Fruit fly (Drosophila melanogaster) whole organism, embryonic: ENCODE measurements around the gene PIG-T.

Experiments
- BtbVII ChIP-seq: fragments of 200-800 bp; sonication (Bioruptor generic); optimal IDR thresholded peaks from 3 replicates; lab custom pipeline; 2017; ENCODE audit warnings: missing biosample characterization, mild to moderate bottlenecking, missing genetic modification characterization
- CG1024 ChIP-seq: fragments of 200-800 bp; sonication (Bioruptor generic); IDR thresholded peaks from 2 replicates; pipeline ENCODE4 v1.3.6; 2022; ENCODE audit warnings: missing biosample characterization, missing genetic modification characterization
- CG10431 ChIP-seq: fragments of 200-800 bp; sonication (Bioruptor generic); optimal IDR thresholded peaks from 3 replicates; lab custom pipeline; 2018; ENCODE audit warnings: missing biosample characterization, mild to moderate bottlenecking, missing genetic modification characterization
- CG11456 ChIP-seq: fragments of 200-800 bp; sonication (Bioruptor generic); IDR thresholded peaks from 3 replicates; pipeline ENCODE4 v1.3.6; 2022; ENCODE audit warnings: missing biosample characterization, missing genetic modification characterization
- CG11504 ChIP-seq: fragments of 200-800 bp; sonication (Bioruptor generic); optimal IDR thresholded peaks from 3 replicates; lab custom pipeline; 2019; ENCODE audit warnings: missing biosample characterization, mild to moderate bottlenecking, missing genetic modification characterization, moderate library complexity
- CG13287 ChIP-seq: fragments of 200-800 bp; sonication (Bioruptor generic); IDR thresholded peaks from 2 replicates; pipeline ENCODE4 v1.3.6; 2022; ENCODE audit warnings: missing biosample characterization, missing genetic modification characterization; ENCODE audit not compliant: partially characterized antibody
- CG13775 ChIP-seq: fragments of 200-800 bp; sonication (Bioruptor generic); optimal IDR thresholded peaks from 3 replicates; lab custom pipeline; 2017; ENCODE audit warnings: missing biosample characterization, mild to moderate bottlenecking, missing genetic modification characterization
- CG1602 ChIP-seq: fragments of 200-800 bp; sonication (Bioruptor generic); optimal IDR thresholded peaks from 3 replicates; lab custom pipeline; 2016; ENCODE audit warnings: missing biosample characterization, missing genetic modification characterization
- CG17829 ChIP-seq: fragments of 200-800 bp; optimal IDR thresholded peaks from 2 replicates; lab custom pipeline; 2019; ENCODE audit warnings: missing biosample characterization, mild to moderate bottlenecking, missing genetic modification characterization, moderate library complexity
- CG18764 ChIP-seq: fragments of 200-800 bp; sonication (Bioruptor generic); optimal IDR thresholded peaks from 3 replicates; lab custom pipeline; 2016; ENCODE audit warnings: missing biosample characterization, missing genetic modification characterization
- CG2129 ChIP-seq: fragments of 200-800 bp; sonication (Bioruptor generic); IDR thresholded peaks from 2 replicates; pipeline ENCODE4 v1.3.6; 2022; ENCODE audit warnings: missing biosample characterization, missing genetic modification characterization; ENCODE audit not compliant: partially characterized antibody
- CG30403 ChIP-seq: fragments of 200-800 bp; sonication (Bioruptor generic); optimal IDR thresholded peaks from 3 replicates; lab custom pipeline; 2016; ENCODE audit warnings: missing biosample characterization, missing genetic modification characterization
- CG31365 ChIP-seq: fragments of 200-800 bp; sonication (Bioruptor generic); optimal IDR thresholded peaks from 2 replicates; lab custom pipeline; 2018; ENCODE audit warnings: missing biosample characterization, mild to moderate bottlenecking, missing genetic modification characterization
- CG32772 ChIP-seq: fragments of 200-800 bp; sonication (Bioruptor generic); IDR thresholded peaks from 2 replicates; pipeline ENCODE4 v1.3.6; 2022; ENCODE audit warnings: missing biosample characterization, missing genetic modification characterization
- CG34422 ChIP-seq: fragments of 200-800 bp; sonication (Bioruptor generic); IDR thresholded peaks from 3 replicates; pipeline ENCODE4 v1.3.6; 2022; ENCODE audit warnings: missing biosample characterization, missing genetic modification characterization
- CG42726 ChIP-seq: fragments of 200-800 bp; sonication (Bioruptor generic); IDR thresholded peaks from 2 replicates; pipeline ENCODE4 v1.3.6; 2022; ENCODE audit warnings: missing biosample characterization, missing genetic modification characterization; ENCODE audit not compliant: partially characterized antibody
- CG8944 ChIP-seq: fragments of 200-800 bp; sonication (Bioruptor generic); optimal IDR thresholded peaks from 3 replicates; lab custom pipeline; 2016; ENCODE audit warnings: missing biosample characterization, missing genetic modification characterization
- D ChIP-seq, 2 experiments: fragments of 200-800 bp in 1 of 2; fragments of >200 bp in 1 of 2; sonication (Bioruptor generic) in 1 of 2; optimal IDR thresholded peaks; 2 replicates in 1 of 2; 3 replicates in 1 of 2; lab custom pipeline; 2017; ENCODE audit warnings: mild to moderate bottlenecking in 1 of 2, missing biosample characterization in 1 of 2, missing genetic modification characterization in 1 of 2, missing genetic modification reagents in 1 of 2
- Deaf1 ChIP-seq: fragments of 200-800 bp; optimal IDR thresholded peaks from 3 replicates; lab custom pipeline; 2019; ENCODE audit warnings: missing biosample characterization, mild to moderate bottlenecking, missing genetic modification characterization, moderate library complexity
- Dip3 ChIP-seq: fragments of 200-800 bp; sonication (Bioruptor generic); optimal IDR thresholded peaks from 3 replicates; lab custom pipeline; 2016; ENCODE audit warnings: missing biosample characterization, missing genetic modification characterization
- Doc3 ChIP-seq: fragments of 200-800 bp; sonication (Bioruptor generic); IDR thresholded peaks from 3 replicates; pipeline ENCODE4 v1.3.6; 2022; ENCODE audit warnings: missing biosample characterization, missing genetic modification characterization; ENCODE audit not compliant: partially characterized antibody
- Drgx ChIP-seq: fragments of 200-800 bp; sonication (Bioruptor generic); IDR thresholded peaks from 2 replicates; pipeline ENCODE4 v1.3.6; 2022; ENCODE audit warnings: missing biosample characterization, missing genetic modification characterization
- MBD-R2 ChIP-seq: fragments of 200-800 bp; sonication (Bioruptor generic); IDR thresholded peaks from 2 replicates; pipeline ENCODE4 v1.3.6; 2022; ENCODE audit warnings: missing biosample characterization, missing genetic modification characterization
- Mes4 ChIP-seq: fragments of 200-800 bp; sonication (Bioruptor generic); optimal IDR thresholded peaks from 2 replicates; lab custom pipeline; 2016; ENCODE audit warnings: missing biosample characterization, missing genetic modification characterization
- Mrtf ChIP-seq: fragments of 200-800 bp; sonication (Bioruptor generic); IDR thresholded peaks from 3 replicates; pipeline ENCODE4 v1.3.6; 2022; ENCODE audit warnings: missing biosample characterization, missing genetic modification characterization
- NC2α ChIP-seq: fragments of 200-800 bp; sonication (Bioruptor generic); optimal IDR thresholded peaks from 2 replicates; lab custom pipeline; 2016; ENCODE audit warnings: missing biosample characterization, missing genetic modification characterization
- NC2β ChIP-seq: fragments of 200-800 bp; sonication (Bioruptor generic); optimal IDR thresholded peaks from 2 replicates; lab custom pipeline; 2016; ENCODE audit warnings: missing biosample characterization, missing genetic modification characterization
- Ravus ChIP-seq: fragments of 200-800 bp; sonication (Bioruptor generic); IDR thresholded peaks from 2 replicates; pipeline ENCODE4 v1.3.6; 2022; ENCODE audit warnings: missing biosample characterization, missing genetic modification characterization
- Rfx ChIP-seq: fragments of 200-800 bp; sonication (Bioruptor generic); IDR thresholded peaks from 2 replicates; pipeline ENCODE4 v1.3.6; 2022; ENCODE audit warnings: missing biosample characterization, missing genetic modification characterization
- Sin3A ChIP-seq: fragments of >200 bp; optimal IDR thresholded peaks from 2 replicates; lab custom pipeline; 2018
- ato ChIP-seq: fragments of 200-800 bp; sonication (Bioruptor generic); IDR thresholded peaks from 2 replicates; pipeline ENCODE4 v1.3.6; 2022; ENCODE audit warnings: missing biosample characterization, missing genetic modification characterization; ENCODE audit not compliant: partially characterized antibody
- crc ChIP-seq: fragments of 200-800 bp; sonication (Bioruptor generic); optimal IDR thresholded peaks from 2 replicates; lab custom pipeline; 2016; ENCODE audit warnings: missing biosample characterization, missing genetic modification characterization
- crol ChIP-seq: fragments of 200-800 bp; sonication (Bioruptor generic); IDR thresholded peaks from 2 replicates; pipeline ENCODE4 v1.3.6; 2022; ENCODE audit warnings: missing biosample characterization, missing genetic modification characterization
- crp ChIP-seq, 2 experiments: fragments of 200-800 bp; sonication (Bioruptor generic); optimal IDR thresholded peaks; 2 replicates in 1 of 2; 3 replicates in 1 of 2; lab custom pipeline; 2017; ENCODE audit warnings: missing biosample characterization in 2 of 2, missing genetic modification characterization in 2 of 2, mild to moderate bottlenecking in 1 of 2, moderate library complexity in 1 of 2
- disco-r ChIP-seq: fragments of 200-800 bp; sonication (Bioruptor generic); optimal IDR thresholded peaks from 2 replicates; lab custom pipeline; 2016; ENCODE audit warnings: missing biosample characterization, missing genetic modification characterization
- dm ChIP-seq: fragments of 200-800 bp; sonication (Bioruptor generic); optimal IDR thresholded peaks from 3 replicates; lab custom pipeline; 2016; ENCODE audit warnings: missing biosample characterization, missing genetic modification characterization
- ems ChIP-seq: fragments of 200-800 bp; sonication (Bioruptor generic); optimal IDR thresholded peaks from 3 replicates; lab custom pipeline; 2016; ENCODE audit warnings: missing biosample characterization, missing genetic modification characterization
- eve ChIP-seq, 2 experiments: fragments of >200 bp; optimal IDR thresholded peaks; 2 replicates each; lab custom pipeline; 2017; ENCODE audit warnings: missing biosample characterization in 2 of 2, missing genetic modification characterization in 2 of 2
- exex ChIP-seq: fragments of 200-800 bp; sonication (Bioruptor generic); optimal IDR thresholded peaks from 4 replicates; lab custom pipeline; 2018; ENCODE audit warnings: missing biosample characterization, mild to moderate bottlenecking, missing genetic modification characterization, moderate library complexity
- grn ChIP-seq: fragments of 200-800 bp; sonication (Bioruptor generic); optimal IDR thresholded peaks from 3 replicates; lab custom pipeline; 2017; ENCODE audit warnings: missing biosample characterization, missing genetic modification characterization
- h ChIP-seq: fragments of >200 bp; optimal IDR thresholded peaks from 2 replicates; lab custom pipeline; 2017
- hb ChIP-seq: fragments of 200-800 bp; sonication (Bioruptor generic); IDR thresholded peaks from 3 replicates; pipeline ENCODE4 v1.3.6; 2022; ENCODE audit warnings: missing biosample characterization, missing genetic modification characterization; ENCODE audit not compliant: partially characterized antibody
- nerfin-2 ChIP-seq: fragments of 200-800 bp; sonication (Bioruptor generic); IDR thresholded peaks from 2 replicates; pipeline ENCODE4 v1.3.6; 2022; ENCODE audit warnings: missing biosample characterization, missing genetic modification characterization; ENCODE audit not compliant: partially characterized antibody
- psq ChIP-seq: fragments of 200-800 bp; sonication (Bioruptor generic); optimal IDR thresholded peaks from 2 replicates; lab custom pipeline; 2017; ENCODE audit warnings: missing biosample characterization, missing genetic modification characterization
- sens-2 ChIP-seq: fragments of 200-800 bp; sonication (Bioruptor generic); IDR thresholded peaks from 2 replicates; pipeline ENCODE4 v1.3.6; 2022; ENCODE audit warnings: missing biosample characterization, missing genetic modification characterization
- sr ChIP-seq: fragments of 200-800 bp; sonication (Bioruptor generic); IDR thresholded peaks from 3 replicates; pipeline ENCODE4 v1.3.6; 2022; ENCODE audit warnings: missing biosample characterization, missing genetic modification characterization
- trh ChIP-seq: fragments of 200-800 bp; sonication (Bioruptor generic); optimal IDR thresholded peaks from 2 replicates; lab custom pipeline; 2016; ENCODE audit warnings: missing biosample characterization, missing genetic modification characterization
- unc-4 ChIP-seq: fragments of 200-800 bp; sonication (Bioruptor generic); IDR thresholded peaks from 2 replicates; pipeline ENCODE4 v1.3.6; 2022; ENCODE audit warnings: missing biosample characterization, missing genetic modification characterization; ENCODE audit not compliant: partially characterized antibody
- wdn ChIP-seq: fragments of 200-800 bp; sonication (Bioruptor generic); IDR thresholded peaks from 2 replicates; pipeline ENCODE4 v1.3.6; 2022; ENCODE audit warnings: missing biosample characterization, missing genetic modification characterization

The PIG-T gene

DNA sequence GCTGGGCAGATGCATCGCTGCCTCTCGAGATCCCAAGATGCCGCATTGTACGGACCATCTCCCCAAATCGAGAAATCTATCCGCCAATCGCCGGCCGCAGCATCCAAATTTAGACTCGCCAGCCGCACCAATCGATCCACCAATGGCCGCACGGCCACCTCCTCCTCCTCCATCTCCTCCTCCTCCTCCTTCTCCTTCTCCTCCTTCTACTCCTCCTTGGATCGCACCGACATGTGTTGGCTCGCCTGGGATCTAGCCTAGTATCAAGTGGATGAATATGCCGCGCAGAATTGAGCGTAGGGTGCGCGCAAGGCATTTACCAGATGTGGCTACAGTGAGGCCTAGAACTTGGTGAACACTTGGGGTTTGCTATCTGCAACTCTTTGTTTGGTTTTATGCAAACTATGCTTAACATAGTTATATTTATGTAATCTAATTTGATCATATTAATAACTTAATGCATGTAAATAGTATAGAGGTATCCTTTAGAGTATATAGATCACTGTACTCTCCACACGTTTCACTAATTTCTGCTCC, 48.0 kb upstream of the PIG-T start, which contains the start of gene org-1 (continued):
- TF ChIP-seq Sin3A (lab: Kevin White, UChicago): no peak
- TF ChIP-seq trh (GFP tag; lab: Kevin White, UChicago): peak; percentile 81
- peak; percentile 97 for TF ChIP-seq Rfx
- TF ChIP-seq unc-4 (GFP tag; lab: Robert Waterston, UW): no peak
- TF ChIP-seq CG17829 (tag; lab: Kevin White, UChicago): peak; percentile 97
- peak; percentile 60 for TF ChIP-seq crc (GFP tag; lab: Kevin White, UChicago)
- TF ChIP-seq, all 482 proteins: peak for 426

DNA sequence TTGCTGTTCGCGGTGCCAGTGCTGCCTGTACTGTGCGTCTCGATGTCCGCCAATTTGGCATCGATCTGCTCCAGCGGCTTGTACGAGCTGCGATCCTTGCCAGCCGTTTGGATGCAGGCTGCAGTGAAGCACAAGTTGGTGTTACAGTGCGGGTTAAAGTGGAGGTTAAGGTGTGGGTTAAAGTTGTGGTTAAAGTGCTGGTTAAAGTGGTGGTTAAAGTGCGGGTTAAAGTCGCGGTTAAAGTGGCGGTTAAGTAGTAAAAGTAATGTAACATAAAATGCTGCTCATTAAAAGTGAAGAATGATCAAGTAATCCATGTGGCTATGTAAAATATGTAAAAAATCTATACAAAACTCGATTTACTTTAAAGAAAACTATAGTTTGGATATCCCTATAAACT, 45.1 kb upstream of the PIG-T start:
- no peak for TF ChIP-seq CG11456 (GFP tag; lab: Robert Waterston, UW)
- no peak for TF ChIP-seq CG10431 (GFP tag; lab: Kevin White, UChicago)
- TF ChIP-seq crol (GFP tag; lab: Robert Waterston, UW): no peak
- no peak for TF ChIP-seq psq (GFP tag; lab: Kevin White, UChicago)
- TF ChIP-seq ato (GFP tag; lab: Robert Waterston, UW): peak; percentile 100
- TF ChIP-seq D (optimal IDR thresholded peaks at IDR 0.05; lab: Kevin White, UChicago): no peak
- TF ChIP-seq D (GFP tag; optimal IDR thresholded peaks at IDR 0.05; lab: Kevin White, UChicago): no peak
- TF ChIP-seq sens-2 (GFP tag; lab: Robert Waterston, UW): no peak
- no peak for TF ChIP-seq CG13775
- TF ChIP-seq Deaf1 (tag; lab: Kevin White, UChicago): no peak
- no peak for TF ChIP-seq Ravus (GFP tag; lab: Robert Waterston, UW)
- peak; percentile 51; the same call in 1 of the 2 replicates for TF ChIP-seq CG2129 (GFP tag; lab: Robert Waterston, UW)
- TF ChIP-seq CG11504: no peak
- TF ChIP-seq crp (GFP tag; optimal IDR thresholded peaks at IDR 0.05; lab: Kevin White, UChicago): no peak
- TF ChIP-seq eve (GFP tag; optimal IDR thresholded peaks at IDR 0.05; lab: Kevin White, UChicago): no peak
- TF ChIP-seq unc-4 (GFP tag; lab: Robert Waterston, UW): peak; percentile 77
- TF ChIP-seq CG31365 (tag; lab: Kevin White, UChicago): no peak
- TF ChIP-seq Mes4 (GFP tag; lab: Kevin White, UChicago): no peak
- TF ChIP-seq wdn (GFP tag; lab: Robert Waterston, UW): no peak
- TF ChIP-seq CG13287 (GFP tag; lab: Robert Waterston, UW): peak; percentile 85
- TF ChIP-seq exex (tag; lab: Kevin White, UChicago): no peak
- TF ChIP-seq Doc3 (GFP tag; lab: Robert Waterston, UW): peak; percentile 88
- TF ChIP-seq CG30403 (GFP tag; lab: Kevin White, UChicago): no peak
- no peak for TF ChIP-seq Drgx (GFP tag; lab: Robert Waterston, UW)
- TF ChIP-seq CG42726 (GFP tag; lab: Robert Waterston, UW): peak; percentile 71; the same call in 1 of the 2 replicates
- no peak for TF ChIP-seq CG1602 (GFP tag; lab: Kevin White, UChicago)
- TF ChIP-seq Mrtf (GFP tag; lab: Robert Waterston, UW): no peak
- TF ChIP-seq sr (GFP tag; lab: Robert Waterston, UW): no peak
- TF ChIP-seq Rfx: no peak
- TF ChIP-seq CG8944 (GFP tag; lab: Kevin White, UChicago): no peak
- TF ChIP-seq BtbVII (GFP tag; lab: Kevin White, UChicago): no peak
- no peak for TF ChIP-seq disco-r
- peak; percentile 100 for TF ChIP-seq hb (GFP tag; lab: Robert Waterston, UW)
- no peak for TF ChIP-seq Dip3 (GFP tag; lab: Kevin White, UChicago)
- TF ChIP-seq ems (GFP tag; lab: Kevin White, UChicago): no peak
- no peak for TF ChIP-seq CG1024 (GFP tag; lab: Robert Waterston, UW)
- no peak for TF ChIP-seq grn
- no peak for TF ChIP-seq NC2α (GFP tag; lab: Kevin White, UChicago)
- TF ChIP-seq dm (GFP tag; lab: Kevin White, UChicago): no peak
- TF ChIP-seq NC2β (GFP tag; lab: Kevin White, UChicago): no peak
- TF ChIP-seq CG32772 (GFP tag; lab: Robert Waterston, UW): no peak
- TF ChIP-seq CG34422 (GFP tag; lab: Robert Waterston, UW): no peak
- no peak for TF ChIP-seq h (lab: Kevin White, UChicago)
- no peak for TF ChIP-seq MBD-R2 (GFP tag; lab: Robert Waterston, UW)
- TF ChIP-seq nerfin-2 (GFP tag; lab: Robert Waterston, UW): peak; percentile 100
- no peak for TF ChIP-seq CG18764
